Fruit fly (Drosophila melanogaster) whole organism, embryonic: ENCODE measurements around the gene Mvl.

Experiments used
- Aef1 ChIP-seq: fragments of 200-800 bp; sonication (Bioruptor generic); IDR thresholded peaks from 3 replicates; pipeline ENCODE4 v1.3.6; 2022; ENCODE audit warnings: missing biosample characterization, missing genetic modification characterization
- Bdp1 ChIP-seq: fragments of 200-800 bp; sonication (Bioruptor generic); optimal IDR thresholded peaks from 3 replicates; lab custom pipeline; 2016; ENCODE audit warnings: missing biosample characterization, missing genetic modification characterization
- Bgb ChIP-seq: fragments of 200-800 bp; sonication (Bioruptor generic); IDR thresholded peaks from 2 replicates; pipeline ENCODE4 v1.3.6; 2022; ENCODE audit warnings: missing biosample characterization, missing genetic modification characterization; ENCODE audit not compliant: partially characterized antibody
- BtbVII ChIP-seq: fragments of 200-800 bp; sonication (Bioruptor generic); optimal IDR thresholded peaks from 3 replicates; lab custom pipeline; 2017; ENCODE audit warnings: missing biosample characterization, mild to moderate bottlenecking, missing genetic modification characterization
- Bteb2 ChIP-seq: fragments of 200-800 bp; sonication (Bioruptor generic); optimal IDR thresholded peaks from 2 replicates; lab custom pipeline; 2016; ENCODE audit warnings: missing biosample characterization, missing genetic modification characterization
- CG12155 ChIP-seq: fragments of 200-800 bp; sonication (Bioruptor generic); optimal IDR thresholded peaks from 3 replicates; lab custom pipeline; 2016; ENCODE audit warnings: missing biosample characterization, missing genetic modification characterization
- CG12659 ChIP-seq: fragments of 200-800 bp; sonication (Bioruptor generic); optimal IDR thresholded peaks from 3 replicates; lab custom pipeline; 2017; ENCODE audit warnings: mild to moderate bottlenecking, missing biosample characterization, missing genetic modification reagents, missing genetic modification characterization
- CG17361 ChIP-seq: fragments of 200-800 bp; sonication (Bioruptor generic); IDR thresholded peaks from 3 replicates; pipeline ENCODE4 v1.3.6; 2022; ENCODE audit warnings: missing biosample characterization, missing genetic modification characterization
- CG17612 ChIP-seq: fragments of 200-800 bp; sonication (Bioruptor generic); IDR thresholded peaks from 2 replicates; pipeline ENCODE4 v1.3.6; 2022; ENCODE audit warnings: missing biosample characterization, missing genetic modification characterization
- CG18262 ChIP-seq: fragments of 200-800 bp; optimal IDR thresholded peaks from 3 replicates; lab custom pipeline; 2019; ENCODE audit warnings: missing biosample characterization, mild to moderate bottlenecking, missing genetic modification characterization, moderate library complexity
- CG2116 ChIP-seq: fragments of 200-800 bp; sonication (Bioruptor generic); optimal IDR thresholded peaks from 3 replicates; lab custom pipeline; 2018; ENCODE audit warnings: missing biosample characterization, mild to moderate bottlenecking, missing genetic modification characterization
- CG31224 ChIP-seq: fragments of 200-800 bp; sonication (Bioruptor generic); IDR thresholded peaks from 2 replicates; pipeline ENCODE4 v1.3.6; 2022; ENCODE audit warnings: missing biosample characterization, missing genetic modification characterization
- CG6765 ChIP-seq: fragments of 200-800 bp; sonication (Bioruptor generic); optimal IDR thresholded peaks from 3 replicates; lab custom pipeline; 2017; ENCODE audit warnings: missing biosample characterization, mild to moderate bottlenecking, missing genetic modification characterization
- CG7556 ChIP-seq: fragments of 200-800 bp; sonication (Bioruptor generic); optimal IDR thresholded peaks from 2 replicates; lab custom pipeline; 2017; ENCODE audit warnings: missing biosample characterization, mild to moderate bottlenecking, missing genetic modification characterization
- CG8281 ChIP-seq: fragments of 200-800 bp; sonication (Bioruptor generic); optimal IDR thresholded peaks from 2 replicates; lab custom pipeline; 2018; ENCODE audit warnings: missing biosample characterization, mild to moderate bottlenecking, missing genetic modification characterization, moderate library complexity
- CG8765 ChIP-seq: fragments of 200-800 bp; sonication (Bioruptor generic); IDR thresholded peaks from 2 replicates; pipeline ENCODE4 v1.3.6; 2022; ENCODE audit warnings: missing biosample characterization, missing genetic modification characterization
- D ChIP-seq, 2 experiments: fragments of 200-800 bp in 1 of 2; fragments of >200 bp in 1 of 2; sonication (Bioruptor generic) in 1 of 2; optimal IDR thresholded peaks; 2 replicates in 1 of 2; 3 replicates in 1 of 2; lab custom pipeline; 2017; ENCODE audit warnings: mild to moderate bottlenecking in 1 of 2, missing biosample characterization in 1 of 2, missing genetic modification characterization in 1 of 2, missing genetic modification reagents in 1 of 2
- Dll ChIP-seq: fragments of 200-800 bp; sonication (Bioruptor generic); IDR thresholded peaks from 4 replicates; pipeline ENCODE4 v1.3.6; 2022; ENCODE audit warnings: missing biosample characterization, missing genetic modification characterization; ENCODE audit not compliant: partially characterized antibody
- Ets65A ChIP-seq: fragments of 200-800 bp; sonication (Bioruptor generic); peaks from one replicate; lab custom pipeline; 2016; ENCODE audit warnings: missing biosample characterization, missing genetic modification characterization
- Hmx ChIP-seq: fragments of 200-800 bp; sonication (Bioruptor generic); optimal IDR thresholded peaks from 2 replicates; lab custom pipeline; 2016; ENCODE audit warnings: missing biosample characterization, missing genetic modification characterization
- Lim3 ChIP-seq: fragments of 200-800 bp; sonication (Bioruptor generic); IDR thresholded peaks from 2 replicates; pipeline ENCODE4 v1.3.6; 2022; ENCODE audit warnings: missing biosample characterization, missing genetic modification characterization
- Myb ChIP-seq: fragments of 200-800 bp; sonication (Bioruptor generic); optimal IDR thresholded peaks from 2 replicates; lab custom pipeline; 2016; ENCODE audit warnings: missing biosample characterization, missing genetic modification characterization
- Sox100B ChIP-seq: fragments of 200-800 bp; sonication (Bioruptor generic); optimal IDR thresholded peaks from 3 replicates; lab custom pipeline; 2018; ENCODE audit warnings: missing biosample characterization, mild to moderate bottlenecking, missing genetic modification characterization
- amos ChIP-seq: fragments of 200-800 bp; sonication (Bioruptor generic); IDR thresholded peaks from 2 replicates; pipeline ENCODE4 v1.3.6; 2022; ENCODE audit warnings: missing biosample characterization, missing genetic modification characterization; ENCODE audit not compliant: partially characterized antibody
- chn ChIP-seq: fragments of 200-800 bp; sonication (Bioruptor generic); optimal IDR thresholded peaks from 2 replicates; lab custom pipeline; 2016; ENCODE audit warnings: missing biosample characterization, missing genetic modification characterization
- da ChIP-seq: fragments of 200-800 bp; sonication (Bioruptor generic); optimal IDR thresholded peaks from 2 replicates; lab custom pipeline; 2016; ENCODE audit warnings: missing biosample characterization, missing genetic modification characterization
- dysf ChIP-seq: fragments of 200-800 bp; sonication (Bioruptor generic); IDR thresholded peaks from 3 replicates; pipeline ENCODE4 v1.3.6; 2022; ENCODE audit warnings: missing biosample characterization, missing genetic modification characterization
- ems ChIP-seq: fragments of 200-800 bp; sonication (Bioruptor generic); optimal IDR thresholded peaks from 3 replicates; lab custom pipeline; 2016; ENCODE audit warnings: missing biosample characterization, missing genetic modification characterization
- eve ChIP-seq, 2 experiments: fragments of >200 bp; optimal IDR thresholded peaks; 2 replicates each; lab custom pipeline; 2017; ENCODE audit warnings: missing biosample characterization in 2 of 2, missing genetic modification characterization in 2 of 2
- gfzf ChIP-seq: fragments of 200-800 bp; sonication (Bioruptor generic); optimal IDR thresholded peaks from 2 replicates; lab custom pipeline; 2016; ENCODE audit warnings: missing biosample characterization, mild to moderate bottlenecking, missing genetic modification characterization, moderate library complexity
- grn ChIP-seq: fragments of 200-800 bp; sonication (Bioruptor generic); optimal IDR thresholded peaks from 3 replicates; lab custom pipeline; 2017; ENCODE audit warnings: missing biosample characterization, missing genetic modification characterization
- gsb ChIP-seq: fragments of 200-800 bp; sonication (Bioruptor generic); IDR thresholded peaks from 2 replicates; pipeline ENCODE4 v1.3.6; 2022; ENCODE audit warnings: missing biosample characterization, missing genetic modification characterization
- jigr1 ChIP-seq: fragments of 200-800 bp; sonication (Bioruptor generic); IDR thresholded peaks from 3 replicates; pipeline ENCODE4 v1.3.6; 2022; ENCODE audit warnings: missing biosample characterization, missing genetic modification characterization
- ken ChIP-seq: fragments of 200-800 bp; sonication (Bioruptor generic); IDR thresholded peaks from 3 replicates; pipeline ENCODE4 v1.3.6; 2022; ENCODE audit warnings: missing biosample characterization, missing genetic modification characterization
- lmd ChIP-seq: fragments of 200-800 bp; sonication (Bioruptor generic); IDR thresholded peaks from 2 replicates; pipeline ENCODE4 v1.3.6; 2022; ENCODE audit warnings: missing biosample characterization, missing genetic modification characterization
- lola ChIP-seq, 3 experiments: fragments of >200 bp in 2 of 3; fragments of 200-800 bp in 1 of 3; sonication (Bioruptor generic) in 1 of 3; optimal IDR thresholded peaks; 2 replicates each; lab custom pipeline; 2017 to 2019; ENCODE audit warnings: missing biosample characterization in 3 of 3, missing genetic modification characterization in 3 of 3, mild to moderate bottlenecking in 1 of 3, moderate library complexity in 1 of 3
- maf-S ChIP-seq: fragments of 200-800 bp; sonication (Bioruptor generic); optimal IDR thresholded peaks from 2 replicates; lab custom pipeline; 2016; ENCODE audit warnings: missing biosample characterization, missing genetic modification characterization
- odd ChIP-seq: fragments of 200-800 bp; sonication (Bioruptor generic); optimal IDR thresholded peaks from 2 replicates; lab custom pipeline; 2017; ENCODE audit warnings: missing biosample characterization, mild to moderate bottlenecking, missing genetic modification characterization
- pho ChIP-seq: fragments of 200-800 bp; sonication (Bioruptor generic); optimal IDR thresholded peaks from 2 replicates; lab custom pipeline; 2016; ENCODE audit warnings: missing biosample characterization, missing genetic modification characterization
- psq ChIP-seq: fragments of 200-800 bp; sonication (Bioruptor generic); optimal IDR thresholded peaks from 2 replicates; lab custom pipeline; 2017; ENCODE audit warnings: missing biosample characterization, missing genetic modification characterization
- pum ChIP-seq: fragments of 200-800 bp; sonication (Bioruptor generic); optimal IDR thresholded peaks from 2 replicates; lab custom pipeline; 2016; ENCODE audit warnings: missing biosample characterization, missing genetic modification characterization
- schlank ChIP-seq: fragments of 200-800 bp; sonication (Bioruptor generic); optimal IDR thresholded peaks from 2 replicates; lab custom pipeline; 2018; ENCODE audit warnings: missing biosample characterization, mild to moderate bottlenecking, missing genetic modification characterization
- slp2 ChIP-seq: fragments of 200-800 bp; sonication (Bioruptor generic); optimal IDR thresholded peaks from 2 replicates; lab custom pipeline; 2016; ENCODE audit warnings: missing biosample characterization, missing genetic modification characterization
- tap ChIP-seq: fragments of 200-800 bp; optimal IDR thresholded peaks from 3 replicates; lab custom pipeline; 2019; ENCODE audit warnings: missing biosample characterization, mild to moderate bottlenecking, missing genetic modification characterization, moderate library complexity
- tna ChIP-seq: fragments of 200-800 bp; sonication (Bioruptor generic); IDR thresholded peaks from 2 replicates; pipeline ENCODE4 v1.3.6; 2022; ENCODE audit warnings: missing biosample characterization, missing genetic modification characterization; ENCODE audit not compliant: partially characterized antibody
- toy ChIP-seq: fragments of 200-800 bp; sonication (Bioruptor generic); IDR thresholded peaks from 2 replicates; pipeline ENCODE4 v1.3.6; 2022; ENCODE audit warnings: missing biosample characterization, missing genetic modification characterization
- zen ChIP-seq: fragments of 200-800 bp; sonication (Bioruptor generic); optimal IDR thresholded peaks from 3 replicates; lab custom pipeline; 2018; ENCODE audit warnings: missing biosample characterization, mild to moderate bottlenecking, missing genetic modification characterization, moderate library complexity
- zen2 ChIP-seq: fragments of 200-800 bp; sonication (Bioruptor generic); IDR thresholded peaks from 3 replicates; pipeline ENCODE4 v1.3.6; 2022; ENCODE audit warnings: missing biosample characterization, missing genetic modification characterization; ENCODE audit not compliant: partially characterized antibody
- zfh1 ChIP-seq: fragments of 200-800 bp; sonication (Bioruptor generic); IDR thresholded peaks from 3 replicates; pipeline ENCODE4 v1.3.6; 2022; ENCODE audit warnings: missing biosample characterization, missing genetic modification characterization

Gene Mvl

DNA sequence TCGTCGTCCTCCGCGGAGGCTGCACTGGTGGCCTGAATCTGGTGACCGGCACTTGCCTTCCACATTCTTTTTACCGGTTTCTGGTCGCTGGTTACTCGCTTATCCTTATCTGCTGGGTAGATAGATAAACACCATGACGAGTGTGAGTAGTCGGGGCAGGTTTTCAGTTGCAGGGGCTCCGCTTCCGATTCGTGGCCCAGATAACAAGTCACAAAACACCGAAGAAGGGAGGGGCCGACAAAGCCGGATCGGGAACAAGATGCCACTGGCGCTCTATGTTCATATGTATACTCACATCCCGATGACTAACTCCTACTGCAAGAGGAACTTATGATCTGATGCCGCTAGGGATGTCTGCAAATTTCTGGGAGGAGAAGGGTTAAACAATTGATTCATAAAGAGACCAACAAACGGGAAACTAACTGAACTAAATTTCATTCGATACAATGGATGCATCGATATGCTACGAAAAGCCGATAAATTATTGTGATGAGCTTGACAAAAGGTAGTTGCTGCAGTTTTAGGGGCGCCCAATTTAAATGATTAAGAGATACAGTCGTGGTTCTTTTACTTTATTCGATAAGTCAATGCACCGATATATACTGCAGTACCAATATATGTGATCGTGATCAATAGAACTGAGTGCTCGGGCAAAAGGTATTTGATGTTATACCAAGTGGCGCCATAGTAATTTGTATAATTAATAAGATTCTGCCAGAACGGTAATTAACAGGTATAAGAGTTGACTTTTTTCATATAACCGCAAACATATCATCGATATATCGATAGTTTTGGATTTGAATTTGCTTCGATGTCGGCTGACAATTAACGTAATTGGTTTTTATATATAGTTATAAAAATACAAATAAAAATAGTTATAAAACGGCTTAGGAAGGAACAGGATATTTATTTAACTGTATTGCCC is 3.7 kb upstream of the Mvl start, which contains the start of gene Cortactin (continued):
- TF ChIP-seq Lim3 (GFP tag; lab: Robert Waterston, UW), result no peak
- TF ChIP-seq Ets65A (GFP tag; lab: Kevin White, UChicago), result peak; percentile 43
- no peak for TF ChIP-seq eve (GFP tag; optimal IDR thresholded peaks at IDR 0.05; lab: Kevin White, UChicago)
- no peak for TF ChIP-seq CG17612 (GFP tag; lab: Robert Waterston, UW)
- TF ChIP-seq zen (tag; lab: Kevin White, UChicago), result peak; percentile 23
- TF ChIP-seq Hmx, result no peak
- no peak for TF ChIP-seq zfh1 (GFP tag; lab: Robert Waterston, UW)
- no peak for TF ChIP-seq maf-S
- no peak for TF ChIP-seq ems (GFP tag; lab: Kevin White, UChicago)
- TF ChIP-seq BtbVII, result no peak
- peak; percentile 63 for TF ChIP-seq gfzf
- TF ChIP-seq dysf (GFP tag; lab: Robert Waterston, UW), result no peak
- no peak for TF ChIP-seq chn (GFP tag; lab: Kevin White, UChicago)
- peak; percentile 96 for TF ChIP-seq Dll (GFP tag; lab: Robert Waterston, UW)
- no peak for TF ChIP-seq jigr1 (GFP tag; lab: Robert Waterston, UW)
- TF ChIP-seq CG12659 (GFP tag; lab: Kevin White, UChicago), result peak; percentile 62
- peak; percentile 67 for TF ChIP-seq Myb
- no peak for TF ChIP-seq D (optimal IDR thresholded peaks at IDR 0.05; lab: Kevin White, UChicago)
- TF ChIP-seq D (GFP tag; optimal IDR thresholded peaks at IDR 0.05; lab: Kevin White, UChicago), result no peak
- TF ChIP-seq CG6765 (GFP tag; lab: Kevin White, UChicago), result no peak
- TF ChIP-seq psq (GFP tag; lab: Kevin White, UChicago), result no peak
- no peak for TF ChIP-seq ken (GFP tag; lab: Robert Waterston, UW)
- no peak for TF ChIP-seq slp2
- TF ChIP-seq pum, result no peak
- TF ChIP-seq Aef1 (GFP tag; lab: Robert Waterston, UW), result no peak
- peak; percentile 94 for TF ChIP-seq Bgb (GFP tag; lab: Robert Waterston, UW)
- TF ChIP-seq lmd, result no peak
- TF ChIP-seq zen2 (GFP tag; lab: Robert Waterston, UW), result peak; percentile 93
- TF ChIP-seq odd, result no peak
- peak; percentile 95 for TF ChIP-seq grn (GFP tag; lab: Kevin White, UChicago)
- TF ChIP-seq Sox100B (GFP tag; lab: Kevin White, UChicago), result no peak
- TF ChIP-seq tap (tag; lab: Kevin White, UChicago), result no peak
- TF ChIP-seq pho, result no peak
- no peak for TF ChIP-seq toy (GFP tag; lab: Robert Waterston, UW)
- no peak for TF ChIP-seq Bteb2 (GFP tag; lab: Kevin White, UChicago)
- peak; percentile 91 for TF ChIP-seq tna (GFP tag; lab: Robert Waterston, UW)
- TF ChIP-seq schlank (tag; lab: Kevin White, UChicago), result no peak
- TF ChIP-seq lola (GFP tag; optimal IDR thresholded peaks at IDR 0.05; lab: Kevin White, UChicago), result no peak
- TF ChIP-seq CG31224 (GFP tag; lab: Robert Waterston, UW), result no peak
- no peak for TF ChIP-seq da (GFP tag; lab: Kevin White, UChicago)
- TF ChIP-seq CG12155 (GFP tag; lab: Kevin White, UChicago), result peak; percentile 57
- TF ChIP-seq CG17361 (GFP tag; lab: Robert Waterston, UW), result no peak
- no peak for TF ChIP-seq CG8765 (GFP tag; lab: Robert Waterston, UW)
- no peak for TF ChIP-seq CG7556
- no peak for TF ChIP-seq CG8281
- no peak for TF ChIP-seq CG18262 (tag; lab: Kevin White, UChicago)
- peak; percentile 69 for TF ChIP-seq CG2116 (GFP tag; lab: Kevin White, UChicago)
- no peak for TF ChIP-seq Bdp1 (GFP tag; lab: Kevin White, UChicago)
- TF ChIP-seq amos (GFP tag; lab: Robert Waterston, UW), result peak; percentile 95
- TF ChIP-seq gsb (GFP tag; lab: Robert Waterston, UW), result no peak
